Worm (Caenorhabditis elegans) whole organism, mixed stage, embryonic: Measurements from ENCODE around the gene rbm-7.

ENCODE experiments used
- bed-3 ChIP-seq: fragments of 200-800 bp; sonication (Bioruptor generic); optimal IDR thresholded peaks from 3 replicates; lab custom pipeline; 2018; ENCODE audit warnings: mild to moderate bottlenecking, missing genetic modification characterization, moderate library complexity, missing compliant biosample characterization
- blmp-1 ChIP-seq: fragments of 150-350 bp; optimal IDR thresholded peaks from 2 replicates; lab custom pipeline; 2014; ENCODE audit warnings: missing biosample characterization, missing genetic modification characterization
- drap-1 ChIP-seq: fragments of 200-800 bp; sonication (Bioruptor generic); optimal IDR thresholded peaks from 3 replicates; lab custom pipeline; 2018; ENCODE audit warnings: mild to moderate bottlenecking, missing genetic modification characterization, missing compliant biosample characterization
- elt-1 ChIP-seq: sonication (generic microtip); optimal IDR thresholded peaks from 2 replicates; lab custom pipeline; 2017; ENCODE audit warnings: missing genetic modification characterization, mild to moderate bottlenecking, missing compliant biosample characterization, antibody characterized with exemption, moderate library complexity, borderline replicate concordance; ENCODE audit not compliant: insufficient read depth
- elt-3 ChIP-seq: fragments of 150-350 bp; optimal IDR thresholded peaks from 2 replicates; lab custom pipeline; 2014; ENCODE audit warnings: missing biosample characterization, missing genetic modification characterization
- flh-1 ChIP-seq: fragments of 200-800 bp; sonication (Bioruptor generic); optimal IDR thresholded peaks from 2 replicates; lab custom pipeline; 2018; ENCODE audit warnings: mild to moderate bottlenecking, missing genetic modification characterization, moderate library complexity, missing compliant biosample characterization
- ham-2 ChIP-seq: fragments of 200-800 bp; sonication (Bioruptor generic); optimal IDR thresholded peaks from 2 replicates; lab custom pipeline; 2018; ENCODE audit warnings: mild to moderate bottlenecking, missing genetic modification characterization, missing compliant biosample characterization
- hlh-1 ChIP-seq: fragments of 150-350 bp; optimal IDR thresholded peaks from 2 replicates; lab custom pipeline; 2014; ENCODE audit warnings: missing biosample characterization, missing genetic modification reagents, missing genetic modification characterization
- mab-5 ChIP-seq: fragments of 150-350 bp; optimal IDR thresholded peaks from 2 replicates; lab custom pipeline; 2014; ENCODE audit warnings: missing biosample characterization, missing genetic modification characterization
- nhr-28 ChIP-seq: fragments of 150-350 bp; optimal IDR thresholded peaks from 2 replicates; lab custom pipeline; 2014; ENCODE audit warnings: missing biosample characterization, missing genetic modification characterization
- pha-4 ChIP-seq: fragments of 150-350 bp; optimal IDR thresholded peaks from 2 replicates; lab custom pipeline; 2018; ENCODE audit warnings: missing biosample characterization, missing genetic modification reagents, missing genetic modification characterization
- sem-2 ChIP-seq: fragments of 200-800 bp; sonication (Bioruptor generic); optimal IDR thresholded peaks from 2 replicates; lab custom pipeline; 2018; ENCODE audit warnings: mild to moderate bottlenecking, missing genetic modification characterization, missing compliant biosample characterization
- sptf-1 ChIP-seq: sonication (generic microtip); optimal IDR thresholded peaks from 2 replicates; lab custom pipeline; 2017; ENCODE audit warnings: mild to moderate bottlenecking, missing genetic modification characterization, moderate library complexity, missing compliant biosample characterization
- unc-62 ChIP-seq: fragments of 150-350 bp; optimal IDR thresholded peaks from 2 replicates; lab custom pipeline; 2014; ENCODE audit warnings: missing biosample characterization, missing genetic modification reagents, missing genetic modification characterization

DNA sequence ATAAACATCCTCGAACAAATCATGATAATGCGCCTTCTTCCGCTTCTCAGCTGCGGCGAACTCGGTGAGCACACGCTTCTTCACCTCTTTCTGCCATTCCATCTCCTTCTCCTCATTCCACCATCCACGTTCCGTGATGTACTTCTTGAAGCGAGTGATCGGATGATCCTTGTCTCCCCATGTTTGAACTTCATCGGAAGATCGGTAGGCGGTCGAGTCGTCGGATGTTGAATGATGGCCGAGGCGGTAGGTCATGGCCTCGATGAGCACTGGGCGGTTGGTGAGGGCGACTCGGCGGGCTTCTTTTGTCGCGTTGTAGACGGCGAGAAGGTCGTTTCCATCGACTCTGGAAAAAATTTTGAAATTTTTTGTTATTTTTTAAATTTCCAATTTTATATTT is 36.7 kb upstream of the rbm-7 start:
- TF ChIP-seq elt-1 (tag; lab: Kevin White, UChicago) (no peak), sptf-1 (tag; lab: Kevin White, UChicago) (no peak), pha-4 (no peak), sem-2 (GFP tag; lab: Kevin White, UChicago) (no peak), flh-1 (no peak), unc-62 (GFP tag; lab: Kevin White, UChicago) (no peak), elt-3 (tag; lab: Kevin White, UChicago) (no peak), blmp-1 (tag; lab: Kevin White, UChicago) (no peak), mab-5 (tag; lab: Kevin White, UChicago) (no peak), drap-1 (no peak), hlh-1 (no peak), bed-3 (GFP tag; lab: Kevin White, UChicago) (no peak), ham-2 (GFP tag; lab: Kevin White, UChicago) (no peak), nhr-28 (no peak)
